Fruit fly (Drosophila melanogaster): ENCODE results near the gene CG13461.

DNA sequence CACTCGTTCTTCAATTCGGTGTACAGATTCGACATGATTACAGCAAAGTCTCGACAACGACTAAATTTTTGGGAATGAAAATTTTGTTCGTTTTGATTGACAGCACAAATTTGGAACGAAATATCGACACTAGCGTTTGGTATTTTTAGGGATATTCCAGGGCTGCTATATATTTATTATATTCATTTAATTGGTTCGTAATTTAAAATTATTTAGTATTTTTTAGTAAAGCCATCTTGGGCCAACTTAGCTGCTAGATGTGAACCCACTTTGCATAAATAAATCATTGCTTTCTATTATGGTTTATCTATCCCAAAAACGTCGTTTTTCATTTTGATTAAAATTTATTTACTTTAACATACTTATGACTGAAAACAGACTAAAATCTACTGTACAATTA, 9.8 kb downstream of the CG13461 start, which contains the start of gene Rpn12R:
- TF ChIP-seq CG11294 (GFP tag; IDR thresholded peaks at IDR 0.05) (no peak), topi (GFP tag; optimal IDR thresholded peaks at IDR 0.05) (no peak), CG11762 (GFP tag; optimal IDR thresholded peaks at IDR 0.05; ENCODE audit: insufficient read depth) (no peak), Gug (GFP tag; IDR thresholded peaks at IDR 0.05) (no peak), CG6854 (GFP tag; optimal IDR thresholded peaks at IDR 0.05) (no peak), CG8632 (GFP tag; optimal IDR thresholded peaks at IDR 0.05) (no peak), CG15336 (GFP tag; IDR thresholded peaks at IDR 0.05) (no peak), Eip78C (GFP tag) (no peak), Eip75B (GFP tag; optimal IDR thresholded peaks at IDR 0.05) (no peak), Lpt (GFP tag; optimal IDR thresholded peaks at IDR 0.05) (no peak), Hr39 (GFP tag; optimal IDR thresholded peaks at IDR 0.05) (no peak), Ets96B (tag; optimal IDR thresholded peaks at IDR 0.05) (no peak), Hr38 (GFP tag; optimal IDR thresholded peaks at IDR 0.05) (no peak), CG10669 (GFP tag; optimal IDR thresholded peaks at IDR 0.05) (no peak)
